Fruit fly (Drosophila melanogaster): ENCODE measurements around the gene Osi10a.

DNA sequence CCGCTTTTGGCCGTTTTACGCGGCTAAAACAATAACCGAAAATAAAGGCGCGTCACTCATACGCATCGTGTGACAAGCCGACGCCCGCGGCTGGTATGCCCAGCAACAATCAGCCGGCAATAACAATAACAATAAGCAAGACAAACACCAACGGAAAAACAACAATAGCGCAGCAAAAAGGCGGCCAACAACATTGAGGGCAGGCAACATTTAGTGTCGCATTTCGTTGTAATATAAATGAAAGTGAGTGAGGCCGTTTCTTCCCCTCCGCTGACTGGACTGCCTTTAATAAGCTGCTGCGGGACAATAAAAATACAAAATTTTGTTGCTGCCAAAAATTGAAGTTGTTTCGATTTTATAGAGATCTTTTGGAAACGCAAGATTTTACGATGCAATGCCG is 33.4 kb downstream of the Osi10a start:
- TF ChIP-seq CG10348 (GFP tag; IDR thresholded peaks at IDR 0.05) = no peak
- no peak for TF ChIP-seq fd96Ca (GFP tag; IDR thresholded peaks at IDR 0.05)
- no peak for TF ChIP-seq D1 (tag; optimal IDR thresholded peaks at IDR 0.05)

Measured in whole organism, pupa.